Fruit fly (Drosophila melanogaster): ENCODE data around the gene Grip163.

The Grip163 gene

dm6 chr3L:12037449-12038163, 39.7 kb upstream of the Grip163 start (continued):
- TF ChIP-seq toy (GFP tag; IDR thresholded peaks at IDR 0.05) (no peak), CG15514 (GFP tag; optimal IDR thresholded peaks at IDR 0.05) (no peak), rib (GFP tag; IDR thresholded peaks at IDR 0.05) (no peak), CG8388 (GFP tag; optimal IDR thresholded peaks at IDR 0.05) (no peak), gce (GFP tag; IDR thresholded peaks at IDR 0.05) (no peak), shn (GFP tag; optimal IDR thresholded peaks at IDR 0.05) (peak; percentile 27), CG31388 (GFP tag; optimal IDR thresholded peaks at IDR 0.05) (peak; percentile 9), fu2 (GFP tag; optimal IDR thresholded peaks at IDR 0.05) (no peak), Eip74EF (GFP tag; optimal IDR thresholded peaks at IDR 0.05) (no peak), zf30C (GFP tag; optimal IDR thresholded peaks at IDR 0.05) (peak; percentile 3), CG12391 (tag; optimal IDR thresholded peaks at IDR 0.05) (peak; percentile 47), NFAT (GFP tag; IDR thresholded peaks at IDR 0.05) (no peak), lola (GFP tag; optimal IDR thresholded peaks at IDR 0.05) (peak in 1 of 3 experiments; percentile 58), CG4707 (GFP tag; optimal IDR thresholded peaks at IDR 0.05) (no peak), CG6854 (GFP tag; optimal IDR thresholded peaks at IDR 0.05) (no peak), eyg (GFP tag; optimal IDR thresholded peaks at IDR 0.05) (no peak), tin (GFP tag; optimal IDR thresholded peaks at IDR 0.05) (peak; percentile 74), Pdp1 (GFP tag; optimal IDR thresholded peaks at IDR 0.05) (peak in 1 of 2 experiments; percentile 37), gt (GFP tag; IDR thresholded peaks at IDR 0.05) (0 out of 2 replicates have a peak, but pooled peaks have one; percentile 43), CG9609 (GFP tag; optimal IDR thresholded peaks at IDR 0.05) (no peak), fd64A (GFP tag; optimal IDR thresholded peaks at IDR 0.05) (peak; percentile 42), Hr51 (GFP tag; optimal IDR thresholded peaks at IDR 0.05) (no peak), CG5245 (GFP tag; optimal IDR thresholded peaks at IDR 0.05) (no peak), Kr (GFP tag; optimal IDR thresholded peaks at IDR 0.05) (no peak), Side (GFP tag; optimal IDR thresholded peaks at IDR 0.05) (no peak), CG2712 (tag; optimal IDR thresholded peaks at IDR 0.05) (peak; percentile 71), nerfin-1 (tag; optimal IDR thresholded peaks at IDR 0.05) (no peak), CG8281 (tag; optimal IDR thresholded peaks at IDR 0.05) (no peak), CG33557 (GFP tag; optimal IDR thresholded peaks at IDR 0.05) (peak; percentile 27), sima (GFP tag; optimal IDR thresholded peaks at IDR 0.05) (no peak), bsh (GFP tag; optimal IDR thresholded peaks at IDR 0.05) (peak in 1 of 2 experiments; percentile 61), schlank (tag; optimal IDR thresholded peaks at IDR 0.05) (no peak), maf-S (GFP tag; optimal IDR thresholded peaks at IDR 0.05) (no peak), fru (optimal IDR thresholded peaks at IDR 0.05) (no peak), sd (tag; optimal IDR thresholded peaks at IDR 0.05) (no peak), CG9797 (GFP tag; optimal IDR thresholded peaks at IDR 0.05) (no peak), dimm (GFP tag; IDR thresholded peaks at IDR 0.05) (no peak), ci (GFP tag; IDR thresholded peaks at IDR 0.05) (peak; percentile 66; the same call in 1 of the 3 replicates), Dad (GFP tag; optimal IDR thresholded peaks at IDR 0.05) (no peak), CG9727 (GFP tag; optimal IDR thresholded peaks at IDR 0.05) (peak; percentile 73), CG6765 (GFP tag; optimal IDR thresholded peaks at IDR 0.05) (no peak), pita (GFP tag; optimal IDR thresholded peaks at IDR 0.05) (no peak), br (optimal IDR thresholded peaks at IDR 0.05) (no peak), CG3407 (GFP tag; optimal IDR thresholded peaks at IDR 0.05) (no peak), zfh2 (GFP tag; optimal IDR thresholded peaks at IDR 0.05) (no peak), C15 (GFP tag; IDR thresholded peaks at IDR 0.05) (no peak), CG9876 (GFP tag; optimal IDR thresholded peaks at IDR 0.05) (no peak), trh (GFP tag; optimal IDR thresholded peaks at IDR 0.05) (no peak), CG8290 (GFP tag; optimal IDR thresholded peaks at IDR 0.05) (no peak), CG8290 (tag; optimal IDR thresholded peaks at IDR 0.05) (no peak), da (GFP tag; optimal IDR thresholded peaks at IDR 0.05) (no peak)
